Worm (Caenorhabditis elegans) whole organism, L3 larva: ENCODE measurements around the gene slc-25A21.

Experiments used
- R02D3.7 ChIP-seq: fragments of 150-350 bp; optimal IDR thresholded peaks from 2 replicates; lab custom pipeline; 2014; ENCODE audit warnings: missing biosample characterization, missing genetic modification characterization
- ZK546.5 ChIP-seq: sonication (generic microtip); optimal IDR thresholded peaks from 2 replicates; lab custom pipeline; 2017; ENCODE audit warnings: missing biosample characterization, missing genetic modification characterization
- aly-2 ChIP-seq: fragments of 150-350 bp; optimal IDR thresholded peaks from 2 replicates; lab custom pipeline; 2014; ENCODE audit warnings: missing biosample characterization, missing genetic modification characterization
- ama-1 ChIP-seq: fragments of 150-350 bp; optimal IDR thresholded peaks from 2 replicates; lab custom pipeline; 2018
- ceh-16 ChIP-seq: sonication (generic microtip); optimal IDR thresholded peaks from 2 replicates; lab custom pipeline; 2017; ENCODE audit warnings: missing biosample characterization, missing genetic modification characterization
- ceh-28 ChIP-seq: fragments of 150-350 bp; optimal IDR thresholded peaks from 2 replicates; lab custom pipeline; 2014; ENCODE audit warnings: missing biosample characterization, missing genetic modification reagents, missing genetic modification characterization
- ceh-82 ChIP-seq: fragments of 150-350 bp; optimal IDR thresholded peaks from 2 replicates; lab custom pipeline; 2014; ENCODE audit warnings: missing biosample characterization, missing genetic modification characterization
- ceh-9 ChIP-seq: sonication (generic microtip); optimal IDR thresholded peaks from 2 replicates; lab custom pipeline; 2018; ENCODE audit warnings: missing biosample characterization, missing genetic modification characterization
- daf-12 ChIP-seq: fragments of 150-350 bp; optimal IDR thresholded peaks from 2 replicates; lab custom pipeline; 2014; ENCODE audit warnings: missing biosample characterization, missing genetic modification reagents, missing genetic modification characterization
- egl-27 ChIP-seq: sonication (generic microtip); optimal IDR thresholded peaks from 4 replicates; lab custom pipeline; 2017; ENCODE audit warnings: missing biosample characterization, missing genetic modification reagents, missing genetic modification characterization
- egl-5 ChIP-seq: fragments of 150-350 bp; optimal IDR thresholded peaks from 2 replicates; lab custom pipeline; 2017; ENCODE audit warnings: missing biosample characterization, missing genetic modification reagents, missing genetic modification characterization, inconsistent platforms
- elt-1 ChIP-seq: fragments of 150-350 bp; optimal IDR thresholded peaks from 2 replicates; lab custom pipeline; 2014; ENCODE audit warnings: missing biosample characterization, missing genetic modification characterization
- elt-2 ChIP-seq: sonication (generic microtip); optimal IDR thresholded peaks from 2 replicates; lab custom pipeline; 2016; ENCODE audit warnings: missing genetic modification reagents, mild to moderate bottlenecking, missing genetic modification characterization, missing compliant biosample characterization
- elt-3 ChIP-seq, 3 experiments: fragments of 150-350 bp in 1 of 3; sonication (generic microtip) in 2 of 3; optimal IDR thresholded peaks; 2 replicates in 2 of 3; 4 replicates in 1 of 3; lab custom pipeline; 2014 to 2017; ENCODE audit warnings: missing biosample characterization in 3 of 3, missing genetic modification characterization in 3 of 3
- eor-1 ChIP-seq, 2 experiments: fragments of 150-350 bp; optimal IDR thresholded peaks; 2 replicates each; lab custom pipeline; 2014 to 2018; ENCODE audit warnings: missing biosample characterization in 2 of 2, missing genetic modification characterization in 2 of 2
- fkh-10 ChIP-seq: sonication (generic microtip); optimal IDR thresholded peaks from 2 replicates; lab custom pipeline; 2017; ENCODE audit warnings: missing biosample characterization, missing genetic modification reagents, missing genetic modification characterization
- fos-1 ChIP-seq: fragments of 150-350 bp; optimal IDR thresholded peaks from 2 replicates; lab custom pipeline; 2014; ENCODE audit warnings: missing biosample characterization, missing genetic modification characterization
- hmg-11 ChIP-seq: sonication (generic microtip); optimal IDR thresholded peaks from 2 replicates; lab custom pipeline; 2016; ENCODE audit warnings: missing genetic modification characterization, missing compliant biosample characterization
- jun-1 ChIP-seq: fragments of 150-350 bp; optimal IDR thresholded peaks from 2 replicates; lab custom pipeline; 2014; ENCODE audit warnings: missing biosample characterization, missing genetic modification reagents, missing genetic modification characterization
- lin-15B ChIP-seq: fragments of 150-350 bp; optimal IDR thresholded peaks from 2 replicates; lab custom pipeline; 2014; ENCODE audit warnings: missing biosample characterization, missing genetic modification characterization
- lin-39 ChIP-seq: fragments of 150-350 bp; optimal IDR thresholded peaks from 2 replicates; lab custom pipeline; 2018; ENCODE audit warnings: missing biosample characterization, missing genetic modification reagents, missing genetic modification characterization
- lsy-12 ChIP-seq: sonication (generic microtip); optimal IDR thresholded peaks from 2 replicates; lab custom pipeline; 2016; ENCODE audit warnings: mild to moderate bottlenecking, missing genetic modification characterization, missing compliant biosample characterization
- mdl-1 ChIP-seq: fragments of 150-350 bp; optimal IDR thresholded peaks from 2 replicates; lab custom pipeline; 2014; ENCODE audit warnings: missing biosample characterization, missing genetic modification characterization
- mml-1 ChIP-seq: fragments of 150-350 bp; sonication (generic microtip); optimal IDR thresholded peaks from 3 replicates; lab custom pipeline; 2014; ENCODE audit warnings: missing biosample characterization, missing genetic modification characterization
- nfya-1 ChIP-seq: sonication (generic microtip); optimal IDR thresholded peaks from 2 replicates; lab custom pipeline; 2017; ENCODE audit warnings: missing genetic modification characterization, mild to moderate bottlenecking, missing compliant biosample characterization, antibody characterized with exemption, moderate library complexity; ENCODE audit not compliant: insufficient read depth
- nhr-11 ChIP-seq: fragments of 150-350 bp; optimal IDR thresholded peaks from 2 replicates; lab custom pipeline; 2014; ENCODE audit warnings: missing biosample characterization, missing genetic modification characterization
- nhr-12 ChIP-seq: fragments of 150-350 bp; optimal IDR thresholded peaks from 2 replicates; lab custom pipeline; 2014; ENCODE audit warnings: missing biosample characterization, missing genetic modification characterization
- nhr-23 ChIP-seq: fragments of 150-350 bp; optimal IDR thresholded peaks from 2 replicates; lab custom pipeline; 2014; ENCODE audit warnings: missing biosample characterization, missing genetic modification reagents, missing genetic modification characterization
- nhr-25 ChIP-seq: sonication (generic microtip); optimal IDR thresholded peaks from 2 replicates; lab custom pipeline; 2017; ENCODE audit warnings: missing biosample characterization, missing genetic modification characterization
- nhr-28 ChIP-seq: fragments of 150-350 bp; optimal IDR thresholded peaks from 2 replicates; lab custom pipeline; 2014; ENCODE audit warnings: missing biosample characterization, missing genetic modification characterization
- nhr-43 ChIP-seq: sonication (generic microtip); optimal IDR thresholded peaks from 2 replicates; lab custom pipeline; 2016; ENCODE audit warnings: mild to moderate bottlenecking, missing genetic modification characterization, missing compliant biosample characterization; ENCODE audit not compliant: poor library complexity, severe bottlenecking
- nhr-67 ChIP-seq: fragments of 150-350 bp; optimal IDR thresholded peaks from 2 replicates; lab custom pipeline; 2014; ENCODE audit warnings: missing biosample characterization, missing genetic modification characterization
- nhr-76 ChIP-seq: fragments of 150-350 bp; sonication (generic microtip); optimal IDR thresholded peaks from 5 replicates; lab custom pipeline; 2014; ENCODE audit warnings: missing biosample characterization, missing genetic modification characterization
- nhr-77 ChIP-seq: fragments of 150-350 bp; optimal IDR thresholded peaks from 2 replicates; lab custom pipeline; 2014; ENCODE audit warnings: missing biosample characterization, missing genetic modification characterization
- pha-4 ChIP-seq: fragments of 150-350 bp; optimal IDR thresholded peaks from 2 replicates; lab custom pipeline; 2014; ENCODE audit warnings: missing biosample characterization, missing genetic modification reagents, missing genetic modification characterization
- pqm-1 ChIP-seq: fragments of 150-350 bp; optimal IDR thresholded peaks from 2 replicates; lab custom pipeline; 2017; ENCODE audit warnings: missing biosample characterization, missing genetic modification characterization, inconsistent platforms
- sea-2 ChIP-seq: fragments of 150-350 bp; sonication (generic microtip); optimal IDR thresholded peaks from 4 replicates; lab custom pipeline; 2014; ENCODE audit warnings: missing biosample characterization, missing genetic modification reagents, missing genetic modification characterization
- skn-1 ChIP-seq: fragments of 150-350 bp; optimal IDR thresholded peaks from 2 replicates; lab custom pipeline; 2014; ENCODE audit warnings: missing biosample characterization, missing genetic modification characterization
- snpc-4 ChIP-seq: fragments of 150-350 bp; optimal IDR thresholded peaks from 2 replicates; lab custom pipeline; 2014; ENCODE audit warnings: missing biosample characterization, missing genetic modification characterization
- tbx-2 ChIP-seq: sonication (generic microtip); optimal IDR thresholded peaks from 2 replicates; lab custom pipeline; 2016; ENCODE audit warnings: mild to moderate bottlenecking, missing genetic modification characterization, missing compliant biosample characterization
- unc-39 ChIP-seq: sonication (generic microtip); optimal IDR thresholded peaks from 4 replicates; lab custom pipeline; 2017; ENCODE audit warnings: missing biosample characterization, missing genetic modification characterization
- unc-62 ChIP-seq: fragments of 150-350 bp; sonication (generic microtip); optimal IDR thresholded peaks from 4 replicates; lab custom pipeline; 2014; ENCODE audit warnings: missing biosample characterization, missing genetic modification reagents, missing genetic modification characterization
- zag-1 ChIP-seq: fragments of 150-350 bp; optimal IDR thresholded peaks from 2 replicates; lab custom pipeline; 2014; ENCODE audit warnings: missing biosample characterization, missing genetic modification characterization
- ztf-11 ChIP-seq: fragments of 150-350 bp; optimal IDR thresholded peaks from 2 replicates; lab custom pipeline; 2014; ENCODE audit warnings: missing biosample characterization, missing genetic modification characterization
- ztf-4 ChIP-seq: fragments of 150-350 bp; optimal IDR thresholded peaks from 2 replicates; lab custom pipeline; 2014; ENCODE audit warnings: missing biosample characterization, missing genetic modification characterization

slc-25A21 gene

DNA sequence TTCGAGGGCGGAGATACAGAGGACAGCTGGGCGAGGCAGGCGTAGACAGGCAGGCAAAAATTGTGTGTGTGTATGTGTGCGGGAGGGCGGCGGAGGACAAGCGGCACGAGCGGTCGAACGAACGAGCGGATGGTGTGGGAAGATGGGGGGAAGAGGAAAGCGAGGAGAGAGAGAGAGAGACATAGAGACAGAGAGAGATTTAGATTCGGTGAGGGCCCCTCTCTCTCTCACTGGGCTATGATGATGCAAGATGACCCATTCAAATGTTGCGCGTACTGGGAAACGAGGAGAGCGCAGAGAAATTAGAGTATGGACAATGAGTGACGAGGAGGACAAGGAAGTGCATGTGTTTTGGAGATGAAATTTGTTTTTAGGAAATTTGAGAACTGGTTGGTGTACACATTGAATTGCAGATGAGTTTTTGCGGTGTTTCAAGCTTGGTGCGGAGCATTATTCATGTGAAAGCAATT, 41.9 kb upstream of the slc-25A21 start:
- peak; percentile 31 for TF ChIP-seq ztf-4 (tag; lab: Kevin White, UChicago)
- no peak for TF ChIP-seq nhr-12 (tag; lab: Kevin White, UChicago)
- TF ChIP-seq nhr-77: no peak
- TF ChIP-seq nhr-11 (tag; lab: Kevin White, UChicago): peak; percentile 58
- no peak for TF ChIP-seq unc-39 (tag; lab: Kevin White, UChicago)
- peak; percentile 7 for TF ChIP-seq daf-12
- TF ChIP-seq jun-1 (tag; lab: Kevin White, UChicago): peak; percentile 71
- peak; percentile 92 for TF ChIP-seq fkh-10 (GFP tag; lab: Kevin White, UChicago)
- peak; percentile 73 for TF ChIP-seq zag-1 (tag; lab: Kevin White, UChicago)
- no peak for TF ChIP-seq fos-1 (tag; lab: Kevin White, UChicago)
- no peak for TF ChIP-seq nhr-67 (tag; lab: Kevin White, UChicago)
- TF ChIP-seq lsy-12 (tag; lab: Kevin White, UChicago): peak; percentile 14
- no peak for TF ChIP-seq elt-3 (tag; optimal IDR thresholded peaks at IDR 0.05; lab: Kevin White, UChicago)
- TF ChIP-seq nhr-43 (tag; lab: Kevin White, UChicago): peak; percentile 62
- TF ChIP-seq egl-27 (tag; lab: Kevin White, UChicago): no peak
- TF ChIP-seq ceh-16: no peak
- peak; percentile 69 for TF ChIP-seq mdl-1 (tag; lab: Kevin White, UChicago)
- TF ChIP-seq pqm-1 (tag; lab: Kevin White, UChicago): no peak
- TF ChIP-seq elt-1: peak; percentile 56
- TF ChIP-seq egl-5: peak; percentile 4
- no peak for TF ChIP-seq sea-2 (GFP tag; lab: Kevin White, UChicago)
- peak; percentile 10 for TF ChIP-seq ceh-82
- no peak for TF ChIP-seq nhr-28
- TF ChIP-seq ceh-28 (tag; lab: Kevin White, UChicago): peak; percentile 76
- peak; percentile 39 for TF ChIP-seq R02D3.7 (tag; lab: Kevin White, UChicago)
- TF ChIP-seq ztf-11 (tag; lab: Kevin White, UChicago): no peak
- TF ChIP-seq skn-1 (tag; lab: Kevin White, UChicago): peak; percentile 36
- TF ChIP-seq aly-2: no peak
- peak; percentile 24 for TF ChIP-seq lin-15B (tag; lab: Kevin White, UChicago)
- TF ChIP-seq elt-2 (tag; lab: Kevin White, UChicago): no peak
- TF ChIP-seq unc-62 (GFP tag; lab: Kevin White, UChicago): peak; percentile 85
- TF ChIP-seq tbx-2 (tag; lab: Kevin White, UChicago): peak; percentile 90
- TF ChIP-seq nhr-25 (tag; lab: Kevin White, UChicago): peak; percentile 83
- peak; percentile 85 for TF ChIP-seq hmg-11 (tag; lab: Kevin White, UChicago)
- TF ChIP-seq nhr-76: no peak
- TF ChIP-seq pha-4: peak; percentile 36
- TF ChIP-seq mml-1: no peak
- TF ChIP-seq snpc-4 (tag; lab: Kevin White, UChicago): peak; percentile 56
- TF ChIP-seq eor-1 (tag; optimal IDR thresholded peaks at IDR 0.05; lab: Kevin White, UChicago): no peak
- peak; percentile 93 for TF ChIP-seq nfya-1 (tag; lab: Kevin White, UChicago)
- peak; percentile 93 for TF ChIP-seq lin-39 (tag; lab: Kevin White, UChicago)
- no peak for TF ChIP-seq ceh-9 (tag; lab: Kevin White, UChicago)
- TF ChIP-seq nhr-23: peak; percentile 94
- TF ChIP-seq ama-1: no peak
- TF ChIP-seq, all 47 proteins: peak for 25

DNA sequence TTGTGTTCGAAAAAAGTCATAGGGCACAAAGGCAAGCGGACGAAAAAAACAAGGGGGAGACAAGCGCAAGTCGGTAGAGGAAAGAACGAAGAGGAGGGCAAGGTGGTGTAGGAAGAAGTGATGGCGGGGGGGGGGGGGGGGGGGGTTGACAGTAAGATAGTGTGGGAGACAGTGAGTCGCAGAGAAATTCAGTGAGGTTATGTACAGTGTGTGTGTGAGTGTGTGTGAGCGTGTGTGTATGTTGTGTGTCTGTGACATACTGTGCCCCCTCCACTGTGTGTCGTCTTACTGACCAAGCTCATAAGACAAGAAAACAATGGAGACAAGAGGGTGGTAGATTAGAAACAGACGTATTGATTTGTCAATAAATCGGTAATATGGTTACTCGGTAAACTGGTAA, 39.5 kb upstream of the slc-25A21 start:
- TF ChIP-seq egl-27 (tag; lab: Kevin White, UChicago) (no peak), ceh-28 (tag; lab: Kevin White, UChicago) (peak; percentile 12), nhr-23 (peak; percentile 25), elt-2 (tag; lab: Kevin White, UChicago) (peak; percentile 66), daf-12 (no peak), lsy-12 (tag; lab: Kevin White, UChicago) (peak; percentile 53), sea-2 (GFP tag; lab: Kevin White, UChicago) (no peak), hmg-11 (tag; lab: Kevin White, UChicago) (peak; percentile 39), pqm-1 (tag; lab: Kevin White, UChicago) (peak; percentile 51), pha-4 (peak; percentile 88), ZK546.5 (tag; lab: Kevin White, UChicago) (no peak), elt-1 (no peak), nhr-25 (tag; lab: Kevin White, UChicago) (peak; percentile 36)
